Fruit fly (Drosophila melanogaster) whole organism, adult: ENCODE results near the gene tll.

Experiments used
- CG5204 ChIP-seq: fragments of 200-800 bp; sonication (Bioruptor generic); optimal IDR thresholded peaks from 2 replicates; lab custom pipeline; 2016; ENCODE audit warnings: missing biosample characterization, missing genetic modification characterization
- CG7045 ChIP-seq: fragments of 200-800 bp; sonication (Bioruptor generic); optimal IDR thresholded peaks from 2 replicates; lab custom pipeline; 2017; ENCODE audit warnings: missing biosample characterization, mild to moderate bottlenecking, missing genetic modification characterization
- cic ChIP-seq: fragments of 200-800 bp; sonication (Bioruptor generic); optimal IDR thresholded peaks from 2 replicates; lab custom pipeline; 2017; ENCODE audit warnings: missing biosample characterization, mild to moderate bottlenecking, missing genetic modification characterization, moderate library complexity

DNA sequence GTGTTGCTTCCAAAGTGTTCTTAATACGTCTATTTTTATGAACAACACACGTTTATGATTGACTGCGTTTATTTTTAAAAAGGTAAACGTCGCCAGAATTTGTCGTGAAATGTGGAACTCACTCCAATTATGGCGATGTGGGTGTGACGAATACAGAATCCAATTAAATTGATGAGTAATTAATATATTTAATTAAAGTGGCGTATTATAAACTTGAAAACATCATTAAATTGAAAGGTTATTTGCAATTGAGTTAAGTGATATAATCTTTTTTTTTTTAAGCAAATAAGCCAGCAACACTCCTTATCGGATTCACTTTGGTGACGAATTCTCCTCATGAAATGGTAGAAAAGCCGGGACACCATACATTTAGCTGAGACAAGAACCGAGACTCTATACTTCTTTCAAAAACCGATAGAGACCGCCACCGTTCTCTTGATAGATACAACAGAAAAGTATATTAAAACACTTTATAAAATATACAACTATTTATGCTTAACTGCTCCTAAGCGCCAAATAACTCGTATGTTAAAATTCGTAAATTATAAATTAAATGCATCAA lies 18.3 kb downstream of the tll start:
- TF ChIP-seq cic (GFP tag; lab: Kevin White, UChicago) (no peak), CG7045 (GFP tag; lab: Kevin White, UChicago) (no peak), CG5204 (GFP tag; lab: Kevin White, UChicago) (no peak)
